Worm (Caenorhabditis elegans) whole organism, late embryonic: ENCODE measurements around the gene C10C6.13.
A peak's percentile ranks its signal among the peaks of the same experiment; 100 is the strongest.

Source experiments
- F13H6.1 ChIP-seq: sonication (generic microtip); optimal IDR thresholded peaks from 2 replicates; lab custom pipeline; 2016; ENCODE audit warnings: missing genetic modification characterization, missing compliant biosample characterization
- K09A11.1 ChIP-seq: sonication (generic microtip); optimal IDR thresholded peaks from 2 replicates; lab custom pipeline; 2017; ENCODE audit warnings: antibody characterized with exemption, mild to moderate bottlenecking, missing genetic modification characterization, missing compliant biosample characterization; ENCODE audit not compliant: insufficient read depth
- T23F11.4 ChIP-seq: fragments of 200-800 bp; sonication (Bioruptor generic); optimal IDR thresholded peaks from 2 replicates; lab custom pipeline; 2018; ENCODE audit warnings: mild to moderate bottlenecking, missing genetic modification characterization, missing compliant biosample characterization
- Y22D7AL.16 ChIP-seq: sonication (generic microtip); optimal IDR thresholded peaks from 2 replicates; lab custom pipeline; 2016; ENCODE audit warnings: missing genetic modification characterization, missing compliant biosample characterization
- ahr-1 ChIP-seq: sonication (generic microtip); optimal IDR thresholded peaks from 2 replicates; lab custom pipeline; 2016; ENCODE audit warnings: missing genetic modification characterization, missing compliant biosample characterization
- ceh-14 ChIP-seq: sonication (generic microtip); optimal IDR thresholded peaks from 2 replicates; lab custom pipeline; 2016; ENCODE audit warnings: missing genotype, missing genetic modification characterization, missing compliant biosample characterization
- ceh-18 ChIP-seq: sonication (generic microtip); optimal IDR thresholded peaks from 2 replicates; lab custom pipeline; 2016; ENCODE audit warnings: missing genetic modification characterization, missing compliant biosample characterization
- ceh-31 ChIP-seq: sonication (generic microtip); optimal IDR thresholded peaks from 2 replicates; lab custom pipeline; 2016; ENCODE audit warnings: missing genetic modification characterization, missing compliant biosample characterization
- ceh-34 ChIP-seq: sonication (generic microtip); optimal IDR thresholded peaks from 2 replicates; lab custom pipeline; 2016; ENCODE audit warnings: mild to moderate bottlenecking, missing genetic modification characterization, missing compliant biosample characterization
- ceh-45 ChIP-seq: fragments of 200-800 bp; sonication (Bioruptor generic); IDR thresholded peaks from 2 replicates; pipeline ENCODE4 v1.3.6; 2022; ENCODE audit warnings: missing genetic modification reagents, missing genetic modification characterization, missing compliant biosample characterization
- ceh-48 ChIP-seq: sonication (generic microtip); optimal IDR thresholded peaks from 2 replicates; lab custom pipeline; 2016; ENCODE audit warnings: missing genetic modification characterization, inconsistent platforms, missing compliant biosample characterization
- ceh-6 ChIP-seq: fragments of 200-800 bp; sonication (Bioruptor generic); optimal IDR thresholded peaks from 2 replicates; lab custom pipeline; 2018; ENCODE audit warnings: mild to moderate bottlenecking, missing genetic modification characterization, missing compliant biosample characterization
- elt-2 ChIP-seq: sonication (generic microtip); optimal IDR thresholded peaks from 2 replicates; lab custom pipeline; 2016; ENCODE audit warnings: missing genetic modification reagents, missing genetic modification characterization, missing compliant biosample characterization
- fax-1 ChIP-seq: sonication (generic microtip); optimal IDR thresholded peaks from 2 replicates; lab custom pipeline; 2016; ENCODE audit warnings: missing genotype, missing genetic modification characterization, missing compliant biosample characterization
- fkh-10 ChIP-seq: fragments of 150-350 bp; optimal IDR thresholded peaks from 2 replicates; lab custom pipeline; 2014; ENCODE audit warnings: missing biosample characterization, missing genetic modification reagents, missing genetic modification characterization
- fkh-6 ChIP-seq: sonication (generic microtip); optimal IDR thresholded peaks from 2 replicates; lab custom pipeline; 2016; ENCODE audit warnings: missing genetic modification characterization, missing compliant biosample characterization
- gmeb-2 ChIP-seq: sonication (generic microtip); optimal IDR thresholded peaks from 2 replicates; lab custom pipeline; 2016; ENCODE audit warnings: missing genetic modification characterization, inconsistent platforms, missing compliant biosample characterization
- lin-11 ChIP-seq: fragments of 200-800 bp; sonication (Bioruptor generic); optimal IDR thresholded peaks from 2 replicates; lab custom pipeline; 2018; ENCODE audit warnings: mild to moderate bottlenecking, missing genetic modification characterization, missing compliant biosample characterization
- nfya-1 ChIP-seq: sonication (generic microtip); optimal IDR thresholded peaks from 2 replicates; lab custom pipeline; 2017; ENCODE audit warnings: missing genetic modification characterization, mild to moderate bottlenecking, missing compliant biosample characterization, antibody characterized with exemption, moderate library complexity
- nhr-11 ChIP-seq: fragments of 150-350 bp; optimal IDR thresholded peaks from 2 replicates; lab custom pipeline; 2014; ENCODE audit warnings: missing biosample characterization, missing genetic modification characterization
- npax-4 ChIP-seq: sonication (generic microtip); optimal IDR thresholded peaks from 2 replicates; lab custom pipeline; 2016; ENCODE audit warnings: missing genetic modification characterization, missing compliant biosample characterization
- odd-2 ChIP-seq: sonication (generic microtip); optimal IDR thresholded peaks from 2 replicates; lab custom pipeline; 2017; ENCODE audit warnings: antibody characterized with exemption, mild to moderate bottlenecking, missing genetic modification characterization, missing compliant biosample characterization
- pax-1 ChIP-seq: fragments of 150-350 bp; optimal IDR thresholded peaks from 2 replicates; lab custom pipeline; 2014; ENCODE audit warnings: missing biosample characterization, missing genetic modification characterization
- pha-4 ChIP-seq: fragments of 150-350 bp; optimal IDR thresholded peaks from 2 replicates; lab custom pipeline; 2018; ENCODE audit warnings: missing biosample characterization, missing genetic modification reagents, missing genetic modification characterization
- pqm-1 ChIP-seq: sonication (generic microtip); optimal IDR thresholded peaks from 2 replicates; lab custom pipeline; 2016; ENCODE audit warnings: missing genetic modification characterization, missing compliant biosample characterization
- ref-2 ChIP-seq: sonication (generic microtip); optimal IDR thresholded peaks from 2 replicates; lab custom pipeline; 2016; ENCODE audit warnings: missing genetic modification characterization, missing compliant biosample characterization
- rnt-1 ChIP-seq: sonication (generic microtip); optimal IDR thresholded peaks from 2 replicates; lab custom pipeline; 2016; ENCODE audit warnings: missing genetic modification characterization, missing compliant biosample characterization
- sox-4 ChIP-seq: sonication (generic microtip); optimal IDR thresholded peaks from 2 replicates; lab custom pipeline; 2017; ENCODE audit warnings: mild to moderate bottlenecking, missing genetic modification characterization, inconsistent platforms, missing compliant biosample characterization
- tbx-2 ChIP-seq: sonication (generic microtip); optimal IDR thresholded peaks from 2 replicates; lab custom pipeline; 2016; ENCODE audit warnings: missing genetic modification characterization, missing compliant biosample characterization
- unc-42 ChIP-seq: sonication (generic microtip); optimal IDR thresholded peaks from 2 replicates; lab custom pipeline; 2016; ENCODE audit warnings: missing genotype, missing genetic modification characterization, missing compliant biosample characterization
- unc-55 ChIP-seq: sonication (generic microtip); optimal IDR thresholded peaks from 2 replicates; lab custom pipeline; 2017; ENCODE audit warnings: missing biosample characterization, missing genetic modification reagents, missing genetic modification characterization
- unc-86 ChIP-seq: sonication (generic microtip); optimal IDR thresholded peaks from 2 replicates; lab custom pipeline; 2016; ENCODE audit warnings: missing genetic modification characterization, missing compliant biosample characterization
- zip-5 ChIP-seq: sonication (generic microtip); optimal IDR thresholded peaks from 2 replicates; lab custom pipeline; 2016; ENCODE audit warnings: missing genetic modification characterization, missing compliant biosample characterization
- ztf-16 ChIP-seq: sonication (generic microtip); optimal IDR thresholded peaks from 2 replicates; lab custom pipeline; 2017; ENCODE audit warnings: missing genetic modification characterization, missing compliant biosample characterization

C10C6.13 gene

ce11 chrIV:11487889-11488556 lies 18.5 kb upstream of the C10C6.13 start:
- TF ChIP-seq ztf-16 (tag; lab: Kevin White, UChicago): no peak
- peak; percentile 46 for TF ChIP-seq elt-2 (tag; lab: Kevin White, UChicago)
- TF ChIP-seq, all 69 proteins: peak for 1

- no peak for TF ChIP-seq ceh-45 (GFP tag; lab: Robert Waterston, UW)
- no peak for TF ChIP-seq ztf-16 (tag; lab: Kevin White, UChicago)
- TF ChIP-seq npax-4: no peak
- no peak for TF ChIP-seq pha-4
- no peak for TF ChIP-seq ceh-34 (tag; lab: Kevin White, UChicago)
- peak; percentile 1 for TF ChIP-seq ceh-18 (tag; lab: Kevin White, UChicago)
Measured at ce11 chrIV:11486859-11487258, 17.3 kb upstream of the C10C6.13 start.

- TF ChIP-seq nfya-1 (tag; lab: Kevin White, UChicago): peak; percentile 68
- peak; percentile 33 for TF ChIP-seq ceh-31
- no peak for TF ChIP-seq pqm-1 (tag; lab: Kevin White, UChicago)
- TF ChIP-seq ref-2 (tag; lab: Kevin White, UChicago): peak; percentile 54
- TF ChIP-seq tbx-2 (tag; lab: Kevin White, UChicago): peak; percentile 34
- no peak for TF ChIP-seq unc-86 (tag; lab: Kevin White, UChicago)
- TF ChIP-seq ahr-1 (tag; lab: Kevin White, UChicago): no peak
- peak; percentile 27 for TF ChIP-seq pax-1 (tag; lab: Kevin White, UChicago)
- TF ChIP-seq T23F11.4: no peak
- TF ChIP-seq elt-2 (tag; lab: Kevin White, UChicago): peak; percentile 30
- TF ChIP-seq unc-55: peak; percentile 77
Measured at ce11 chrIV:11480027-11480896, 10.7 kb upstream of the C10C6.13 start, which contains the start of the genes mbf-1 and nse-4. TSS of gene mbf-1 (minus strand) at chrIV:11480369. TSS of gene nse-4 (plus strand) at chrIV:11480846.

ce11 chrIV:11479095-11479494 lies 9.5 kb upstream of the C10C6.13 start, which contains the start of gene catp-8:
TSS of gene catp-8 (minus strand) at chrIV:11479251.
- TF ChIP-seq fkh-10 (GFP tag; lab: Kevin White, UChicago) (no peak), zip-5 (tag; lab: Kevin White, UChicago) (no peak), rnt-1 (tag; lab: Kevin White, UChicago) (no peak), fkh-6 (tag; lab: Kevin White, UChicago) (no peak), ceh-6 (GFP tag; lab: Kevin White, UChicago) (no peak), K09A11.1 (tag; lab: Kevin White, UChicago) (no peak), gmeb-2 (no peak), Y22D7AL.16 (tag; lab: Kevin White, UChicago) (no peak), pha-4 (no peak), ceh-14 (tag; lab: Kevin White, UChicago) (no peak), tbx-2 (tag; lab: Kevin White, UChicago) (no peak), F13H6.1 (tag; lab: Kevin White, UChicago) (no peak), lin-11 (tag; lab: Kevin White, UChicago) (no peak)

- TF ChIP-seq ahr-1 (tag; lab: Kevin White, UChicago) (no peak), fax-1 (tag; lab: Kevin White, UChicago) (no peak), nhr-11 (tag; lab: Kevin White, UChicago) (no peak), unc-55 (no peak), fkh-10 (GFP tag; lab: Kevin White, UChicago) (no peak), ceh-48 (tag; lab: Kevin White, UChicago) (no peak), odd-2 (tag; lab: Kevin White, UChicago) (no peak), tbx-2 (tag; lab: Kevin White, UChicago) (no peak), sox-4 (tag; lab: Kevin White, UChicago) (no peak), unc-42 (tag; lab: Kevin White, UChicago) (no peak), F13H6.1 (tag; lab: Kevin White, UChicago) (no peak)
Measured at ce11 chrIV:11475080-11475479, 5.5 kb upstream of the C10C6.13 start.
